Worm (Caenorhabditis elegans) whole organism, midembryonic: ENCODE data around the gene F21G4.5.

ENCODE experiments used
- tab-1 ChIP-seq: fragments of 200-800 bp; sonication (Bioruptor generic); IDR thresholded peaks from 2 replicates; pipeline ENCODE4 v1.3.6; 2022; ENCODE audit warnings: missing genetic modification characterization, missing compliant biosample characterization
- ztf-23 ChIP-seq: fragments of 200-800 bp; sonication (Bioruptor generic); IDR thresholded peaks from 2 replicates; pipeline ENCODE4 v1.3.6; 2022; ENCODE audit warnings: missing genetic modification reagents, missing genetic modification characterization, missing compliant biosample characterization

ce11 chrX:9927993-9928392, 22.1 kb downstream of the F21G4.5 start:
- TF ChIP-seq tab-1 (GFP tag; lab: Robert Waterston, UW) (no peak), ztf-23 (GFP tag; lab: Robert Waterston, UW) (no peak)
